Worm (Caenorhabditis elegans): Measurements from ENCODE around the gene T24E12.6.
A peak's percentile ranks its signal among the peaks of the same experiment; 100 is the strongest.

ce11 chrII:3810550-3810949 is 49.1 kb upstream of the T24E12.6 start:
- TF ChIP-seq lin-15B (tag; optimal IDR thresholded peaks at IDR 0.05) (no peak), elt-3 (tag; optimal IDR thresholded peaks at IDR 0.05) (no peak), zag-1 (tag; optimal IDR thresholded peaks at IDR 0.05) (no peak), ceh-90 (tag; optimal IDR thresholded peaks at IDR 0.05) (no peak), mdl-1 (tag; optimal IDR thresholded peaks at IDR 0.05) (peak in 1 of 2 experiments; percentile 30), fos-1 (tag; optimal IDR thresholded peaks at IDR 0.05) (no peak), nhr-237 (tag; optimal IDR thresholded peaks at IDR 0.05) (no peak), nhr-90 (tag; optimal IDR thresholded peaks at IDR 0.05; ENCODE audit: poor library complexity) (peak; percentile 25), unc-130 (tag; optimal IDR thresholded peaks at IDR 0.05) (no peak), skn-1 (tag; optimal IDR thresholded peaks at IDR 0.05) (no peak), snpc-4 (tag; optimal IDR thresholded peaks at IDR 0.05) (no peak), isw-1 (GFP tag; IDR thresholded peaks at IDR 0.05) (no peak)

All from whole organism, L1 larva.